Worm (Caenorhabditis elegans): ENCODE measurements around the gene hyl-1.

Gene hyl-1

ce11 chrIV:8538659-8539173 lies at the start of gene hyl-1:
Gene hyl-1, plus strand, starts transcription at chrIV:8539123.
- no peak for TF ChIP-seq him-1 (tag; optimal IDR thresholded peaks at IDR 0.05)
- TF ChIP-seq W03F9.2 (tag; optimal IDR thresholded peaks at IDR 0.05): no peak
- no peak for TF ChIP-seq dao-5 (tag; optimal IDR thresholded peaks at IDR 0.05)

ce11 chrIV:8489915-8490314 lies 49.0 kb upstream of the hyl-1 start, which contains the start of gene srlf-2:
Gene srlf-2, plus strand, starts transcription at chrIV:8490215.
- TF ChIP-seq W03F9.2 (tag; optimal IDR thresholded peaks at IDR 0.05) (no peak), him-1 (tag; optimal IDR thresholded peaks at IDR 0.05) (no peak), dao-5 (tag; optimal IDR thresholded peaks at IDR 0.05) (no peak)

ce11 chrIV:8492242-8492641 lies 46.7 kb upstream of the hyl-1 start, which contains the start of gene sru-7:
Gene sru-7, plus strand, starts transcription at chrIV:8492542.
- no peak for TF ChIP-seq dao-5 (tag; optimal IDR thresholded peaks at IDR 0.05)
- no peak for TF ChIP-seq him-1 (tag; optimal IDR thresholded peaks at IDR 0.05)
- TF ChIP-seq W03F9.2 (tag; optimal IDR thresholded peaks at IDR 0.05): no peak

- TF ChIP-seq W03F9.2 (tag; optimal IDR thresholded peaks at IDR 0.05) (no peak), him-1 (tag; optimal IDR thresholded peaks at IDR 0.05) (no peak), dao-5 (tag; optimal IDR thresholded peaks at IDR 0.05) (no peak)
Measured at ce11 chrIV:8496263-8496662, 42.7 kb upstream of the hyl-1 start, which contains the start of gene C28C12.12. Gene C28C12.12, minus strand, starts transcription at chrIV:8496363.

ce11 chrIV:8498773-8499360 lies 40.1 kb upstream of the hyl-1 start, which contains the start of the genes acdh-13 and mesp-1:
Gene acdh-13, minus strand, starts transcription at chrIV:8498823.
Gene mesp-1, plus strand, starts transcription at chrIV:8499310.
- TF ChIP-seq W03F9.2 (tag; optimal IDR thresholded peaks at IDR 0.05) (peak; percentile 73), dao-5 (tag; optimal IDR thresholded peaks at IDR 0.05) (no peak)

- TF ChIP-seq him-1 (tag; optimal IDR thresholded peaks at IDR 0.05) (no peak), W03F9.2 (tag; optimal IDR thresholded peaks at IDR 0.05) (no peak), dao-5 (tag; optimal IDR thresholded peaks at IDR 0.05) (no peak)
Measured at ce11 chrIV:8499956-8500355, 39.0 kb upstream of the hyl-1 start.

- no peak for TF ChIP-seq dao-5 (tag; optimal IDR thresholded peaks at IDR 0.05)
- no peak for TF ChIP-seq him-1 (tag; optimal IDR thresholded peaks at IDR 0.05)
Measured at ce11 chrIV:8501382-8501781, 37.5 kb upstream of the hyl-1 start, which contains the start of gene C28C12.1. Gene C28C12.1, plus strand, starts transcription at chrIV:8501682.

- no peak for TF ChIP-seq dao-5 (tag; optimal IDR thresholded peaks at IDR 0.05)
Measured at ce11 chrIV:8506034-8506433, 32.9 kb upstream of the hyl-1 start.

- peak; percentile 26 for TF ChIP-seq W03F9.2 (tag; optimal IDR thresholded peaks at IDR 0.05)
- no peak for TF ChIP-seq dao-5 (tag; optimal IDR thresholded peaks at IDR 0.05)
Measured at ce11 chrIV:8510534-8510933, 28.4 kb upstream of the hyl-1 start, which contains the start of gene tag-77. Gene tag-77, minus strand, starts transcription at chrIV:8510548.

- no peak for TF ChIP-seq dao-5 (tag; optimal IDR thresholded peaks at IDR 0.05)
- peak; percentile 70 for TF ChIP-seq W03F9.2 (tag; optimal IDR thresholded peaks at IDR 0.05)
Measured at ce11 chrIV:8511056-8511455, 27.9 kb upstream of the hyl-1 start, which contains the start of gene mes-6. Gene mes-6, plus strand, starts transcription at chrIV:8511284.

- TF ChIP-seq dao-5 (tag; optimal IDR thresholded peaks at IDR 0.05) (no peak), W03F9.2 (tag; optimal IDR thresholded peaks at IDR 0.05) (no peak), him-1 (tag; optimal IDR thresholded peaks at IDR 0.05) (no peak)
Measured at ce11 chrIV:8512679-8513078, 26.2 kb upstream of the hyl-1 start, which contains the start of gene C09G4.4. Gene C09G4.4, plus strand, starts transcription at chrIV:8512979.

ce11 chrIV:8513619-8514018 lies 25.3 kb upstream of the hyl-1 start, which contains the start of gene cks-1:
Gene cks-1, plus strand, starts transcription at chrIV:8513919.
- TF ChIP-seq dao-5 (tag; optimal IDR thresholded peaks at IDR 0.05) (no peak), him-1 (tag; optimal IDR thresholded peaks at IDR 0.05) (no peak), W03F9.2 (tag; optimal IDR thresholded peaks at IDR 0.05) (no peak)

ce11 chrIV:8514546-8514945 lies 24.4 kb upstream of the hyl-1 start:
- TF ChIP-seq W03F9.2 (tag; optimal IDR thresholded peaks at IDR 0.05) (no peak), dao-5 (tag; optimal IDR thresholded peaks at IDR 0.05) (no peak), him-1 (tag; optimal IDR thresholded peaks at IDR 0.05) (no peak)

- no peak for TF ChIP-seq W03F9.2 (tag; optimal IDR thresholded peaks at IDR 0.05)
- no peak for TF ChIP-seq him-1 (tag; optimal IDR thresholded peaks at IDR 0.05)
- TF ChIP-seq dao-5 (tag; optimal IDR thresholded peaks at IDR 0.05): no peak
Measured at ce11 chrIV:8519949-8520348, 19.0 kb upstream of the hyl-1 start.

- TF ChIP-seq W03F9.2 (tag; optimal IDR thresholded peaks at IDR 0.05) (no peak), dao-5 (tag; optimal IDR thresholded peaks at IDR 0.05) (no peak), him-1 (tag; optimal IDR thresholded peaks at IDR 0.05) (no peak)
Measured at ce11 chrIV:8520594-8520993, 18.3 kb upstream of the hyl-1 start, which contains the start of gene pkg-2. Gene pkg-2, plus strand, starts transcription at chrIV:8520894.
